Worm (Caenorhabditis elegans): Measurements from ENCODE around the gene K07F5.12.

- TF ChIP-seq ets-7 (tag; optimal IDR thresholded peaks at IDR 0.05): no peak
- no peak for TF ChIP-seq tbx-11 (GFP tag; IDR thresholded peaks at IDR 0.05)
- TF ChIP-seq flt-1 (GFP tag; IDR thresholded peaks at IDR 0.05): no peak
- TF ChIP-seq ama-1 (optimal IDR thresholded peaks at IDR 0.05): no peak
- no peak for TF ChIP-seq tbx-37 (GFP tag; conservative IDR thresholded peaks at IDR 0.05)
- TF ChIP-seq B0310.2 (tag; optimal IDR thresholded peaks at IDR 0.05): no peak
- TF ChIP-seq scrt-1 (GFP tag; IDR thresholded peaks at IDR 0.05): no peak
- no peak for TF ChIP-seq hmg-4 (GFP tag; optimal IDR thresholded peaks at IDR 0.05)
Observed at ce11 chrIV:9898712-9899111, 42.9 kb downstream of the K07F5.12 start, which contains the start of gene tbc-3.

Measured in whole organism, early embryonic.